Worm (Caenorhabditis elegans) whole organism, early embryonic: ENCODE data around the gene pes-10.

ENCODE experiments used
- B0310.2 ChIP-seq: sonication (generic microtip); optimal IDR thresholded peaks from 2 replicates; lab custom pipeline; 2016; ENCODE audit warnings: mild to moderate bottlenecking, missing genetic modification characterization, missing compliant biosample characterization
- aly-1 ChIP-seq: sonication (generic microtip); optimal IDR thresholded peaks from 2 replicates; lab custom pipeline; 2016; ENCODE audit warnings: missing genetic modification characterization, missing compliant biosample characterization
- ama-1 ChIP-seq: fragments of 150-350 bp; optimal IDR thresholded peaks from 2 replicates; lab custom pipeline; 2014
- ceh-13 ChIP-seq: fragments of 200-800 bp; sonication (Bioruptor generic); optimal IDR thresholded peaks from 2 replicates; lab custom pipeline; 2018; ENCODE audit warnings: mild to moderate bottlenecking, missing genetic modification characterization, missing compliant biosample characterization
- ets-7 ChIP-seq: sonication (generic microtip); optimal IDR thresholded peaks from 2 replicates; lab custom pipeline; 2016; ENCODE audit warnings: missing genotype, missing genetic modification characterization, missing compliant biosample characterization
- flt-1 ChIP-seq: fragments of 200-800 bp; sonication (Bioruptor generic); IDR thresholded peaks from 2 replicates; pipeline ENCODE4 v1.3.6; 2022; ENCODE audit warnings: missing genetic modification characterization, missing compliant biosample characterization
- hmg-4 ChIP-seq: fragments of 200-800 bp; sonication (Bioruptor generic); optimal IDR thresholded peaks from 2 replicates; lab custom pipeline; 2018; ENCODE audit warnings: mild to moderate bottlenecking, missing genetic modification characterization, missing compliant biosample characterization
- hnd-1 ChIP-seq: sonication (generic microtip); optimal IDR thresholded peaks from 2 replicates; lab custom pipeline; 2016; ENCODE audit warnings: missing genetic modification characterization, missing compliant biosample characterization
- pes-1 ChIP-seq: fragments of 200-800 bp; sonication (Bioruptor generic); IDR thresholded peaks from 2 replicates; pipeline ENCODE4 v1.3.6; 2022; ENCODE audit warnings: missing genetic modification reagents, missing genetic modification characterization, missing compliant biosample characterization
- sea-1 ChIP-seq: fragments of 200-800 bp; sonication (Bioruptor generic); conservative IDR thresholded peaks from 2 replicates; pipeline ENCODE4 v1.3.6; 2022; ENCODE audit warnings: missing genetic modification characterization, missing compliant biosample characterization
- tbx-11 ChIP-seq: fragments of 200-800 bp; sonication (Bioruptor generic); IDR thresholded peaks from 2 replicates; pipeline ENCODE4 v1.3.6; 2022; ENCODE audit warnings: missing genetic modification characterization, missing compliant biosample characterization
- tbx-37 ChIP-seq: fragments of 200-800 bp; sonication (Bioruptor generic); conservative IDR thresholded peaks from 2 replicates; pipeline ENCODE4 v1.3.6; 2022; ENCODE audit warnings: missing genetic modification reagents, missing genetic modification characterization, missing compliant biosample characterization

DNA sequence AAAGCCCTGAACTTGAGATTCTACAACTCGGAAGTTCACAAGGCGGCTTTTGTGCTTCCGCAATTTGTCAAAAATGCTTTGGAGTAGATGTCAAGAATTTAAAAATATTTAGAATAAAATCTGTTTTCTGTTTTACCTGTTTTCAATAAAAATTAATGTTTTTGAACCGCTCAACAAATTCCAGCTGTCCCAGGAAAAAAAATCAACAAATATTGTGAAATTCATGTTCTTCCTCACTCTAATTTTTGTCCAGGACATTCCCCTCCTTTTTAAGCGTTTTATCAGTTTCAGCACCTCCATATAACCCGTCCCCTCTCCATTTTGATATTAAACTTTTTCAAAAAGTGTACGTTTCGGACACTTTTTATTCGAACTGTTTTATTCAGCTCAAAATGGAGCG is 36.9 kb downstream of the pes-10 start, which contains the start of gene Y46G5A.20:
- no peak for TF ChIP-seq hnd-1 (tag; lab: Kevin White, UChicago)
- TF ChIP-seq pes-1 (GFP tag; lab: Robert Waterston, UW), result no peak
- TF ChIP-seq ama-1 (lab: Kevin White, UChicago), result no peak
- no peak for TF ChIP-seq ets-7 (tag; lab: Kevin White, UChicago)
- TF ChIP-seq hmg-4 (GFP tag; lab: Kevin White, UChicago), result no peak
- TF ChIP-seq tbx-37, result no peak
- TF ChIP-seq ceh-13 (GFP tag; lab: Kevin White, UChicago), result no peak
- no peak for TF ChIP-seq flt-1 (GFP tag; lab: Robert Waterston, UW)
- TF ChIP-seq aly-1 (tag; lab: Kevin White, UChicago), result no peak
- no peak for TF ChIP-seq B0310.2 (tag; lab: Kevin White, UChicago)
- TF ChIP-seq sea-1, result no peak
- TF ChIP-seq tbx-11 (GFP tag; lab: Robert Waterston, UW), result no peak
